Worm (Caenorhabditis elegans): ENCODE results near the gene pals-29.

- TF ChIP-seq pqm-1 (tag; optimal IDR thresholded peaks at IDR 0.05), result no peak
- TF ChIP-seq fkh-10 (GFP tag; optimal IDR thresholded peaks at IDR 0.05), result no peak
- TF ChIP-seq tbx-2 (tag; optimal IDR thresholded peaks at IDR 0.05), result no peak
- TF ChIP-seq ZK546.5 (tag; optimal IDR thresholded peaks at IDR 0.05), result no peak
- TF ChIP-seq nhr-12 (tag; optimal IDR thresholded peaks at IDR 0.05), result no peak
- no peak for TF ChIP-seq fos-1 (tag; optimal IDR thresholded peaks at IDR 0.05)
- no peak for TF ChIP-seq aly-2 (tag; optimal IDR thresholded peaks at IDR 0.05)
- TF ChIP-seq snpc-4 (tag; optimal IDR thresholded peaks at IDR 0.05), result no peak
- TF ChIP-seq nfya-1 (tag; optimal IDR thresholded peaks at IDR 0.05; ENCODE audit: insufficient read depth), result no peak
Observed at ce11 chrIV:14532366-14532765, 10.1 kb downstream of the pals-29 start.

All from whole organism, L3 larva.